Worm (Caenorhabditis elegans) whole organism, late embryonic: ENCODE data around the gene otpl-3.

Source experiments
- ceh-18 ChIP-seq: sonication (generic microtip); optimal IDR thresholded peaks from 2 replicates; lab custom pipeline; 2016; ENCODE audit warnings: missing genetic modification characterization, missing compliant biosample characterization
- dmd-4 ChIP-seq: sonication (generic microtip); optimal IDR thresholded peaks from 2 replicates; lab custom pipeline; 2016; ENCODE audit warnings: borderline replicate concordance, missing genetic modification characterization, missing compliant biosample characterization
- eyg-1 ChIP-seq: sonication (generic microtip); optimal IDR thresholded peaks from 2 replicates; lab custom pipeline; 2016; ENCODE audit warnings: missing genotype, missing genetic modification characterization, missing compliant biosample characterization
- fkh-10 ChIP-seq: fragments of 150-350 bp; optimal IDR thresholded peaks from 2 replicates; lab custom pipeline; 2014; ENCODE audit warnings: missing biosample characterization, missing genetic modification reagents, missing genetic modification characterization
- fkh-6 ChIP-seq: sonication (generic microtip); optimal IDR thresholded peaks from 2 replicates; lab custom pipeline; 2016; ENCODE audit warnings: missing genetic modification characterization, missing compliant biosample characterization
- nhr-11 ChIP-seq: fragments of 150-350 bp; optimal IDR thresholded peaks from 2 replicates; lab custom pipeline; 2014; ENCODE audit warnings: missing biosample characterization, missing genetic modification characterization
- pag-3 ChIP-seq: sonication (generic microtip); optimal IDR thresholded peaks from 2 replicates; lab custom pipeline; 2016; ENCODE audit warnings: missing compliant biosample characterization, missing genetic modification characterization, borderline replicate concordance
- tbx-2 ChIP-seq: sonication (generic microtip); optimal IDR thresholded peaks from 2 replicates; lab custom pipeline; 2016; ENCODE audit warnings: missing genetic modification characterization, missing compliant biosample characterization

DNA sequence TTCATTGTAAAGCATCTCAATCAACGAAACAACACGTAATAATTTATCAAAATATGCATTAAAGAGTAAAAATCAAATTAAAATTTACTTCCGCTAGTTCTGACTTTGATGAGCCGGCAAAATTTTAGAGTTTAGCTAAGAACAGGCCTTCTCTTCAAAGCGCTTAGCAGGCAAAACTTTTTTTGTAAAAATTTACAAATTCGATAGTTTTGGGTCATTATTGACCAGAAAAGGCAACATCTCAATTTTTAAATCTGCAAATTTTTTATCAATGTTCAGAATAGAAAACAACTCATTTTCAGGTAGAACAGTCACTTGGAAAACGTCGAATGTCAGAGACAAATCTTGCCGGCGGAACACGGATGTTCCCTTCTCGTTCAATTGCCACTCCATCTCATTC, 13.2 kb upstream of the otpl-3 start:
- no peak for TF ChIP-seq fkh-6 (tag; lab: Kevin White, UChicago)
- TF ChIP-seq eyg-1 (tag; lab: Kevin White, UChicago) = no peak
- TF ChIP-seq fkh-10 (GFP tag; lab: Kevin White, UChicago) = no peak
- TF ChIP-seq tbx-2 (tag; lab: Kevin White, UChicago) = no peak
- TF ChIP-seq dmd-4 = no peak
- no peak for TF ChIP-seq pag-3 (tag; lab: Kevin White, UChicago)
- TF ChIP-seq nhr-11 (tag; lab: Kevin White, UChicago) = no peak
- TF ChIP-seq ceh-18 (tag; lab: Kevin White, UChicago) = no peak
